Fruit fly (Drosophila melanogaster): ENCODE results near the gene ash2.

Gene ash2

dm6 chr3R:24603399-24604131, 46.4 kb upstream of the ash2 start (continued):
- TF ChIP-seq sens (GFP tag) (peak; percentile 83), CG10959 (GFP tag; IDR thresholded peaks at IDR 0.05) (no peak), ro (GFP tag; IDR thresholded peaks at IDR 0.05) (no peak), CG8924 (tag; optimal IDR thresholded peaks at IDR 0.05) (no peak), gcm2 (GFP tag; optimal IDR thresholded peaks at IDR 0.05) (no peak), CG12299 (tag; optimal IDR thresholded peaks at IDR 0.05) (no peak), sug (tag; optimal IDR thresholded peaks at IDR 0.05) (peak; percentile 3), nom (GFP tag; optimal IDR thresholded peaks at IDR 0.05) (peak; percentile 80), vvl (GFP tag; IDR thresholded peaks at IDR 0.05) (peak; percentile 93), CG34224 (GFP tag; IDR thresholded peaks at IDR 0.05; ENCODE audit: partially characterized antibody) (no peak), CG3995 (GFP tag; optimal IDR thresholded peaks at IDR 0.05) (no peak), Kr (GFP tag; optimal IDR thresholded peaks at IDR 0.05) (no peak), CG2889 (GFP tag; IDR thresholded peaks at IDR 0.05) (no peak), sqz (GFP tag; optimal IDR thresholded peaks at IDR 0.05) (no peak), bbx (GFP tag; IDR thresholded peaks at IDR 0.05; ENCODE audit: partially characterized antibody) (no peak), CG8765 (GFP tag; IDR thresholded peaks at IDR 0.05) (no peak), Neu2 (GFP tag; optimal IDR thresholded peaks at IDR 0.05; ENCODE audit: borderline replicate concordance) (no peak), sim (GFP tag; IDR thresholded peaks at IDR 0.05) (no peak), chinmo (GFP tag; IDR thresholded peaks at IDR 0.05; ENCODE audit: partially characterized antibody) (peak; percentile 67; the same call in 2 of the 4 replicates), kay (GFP tag; optimal IDR thresholded peaks at IDR 0.05) (no peak), CG4854 (GFP tag; optimal IDR thresholded peaks at IDR 0.05) (no peak), Gug (GFP tag; IDR thresholded peaks at IDR 0.05) (no peak), tio (GFP tag; optimal IDR thresholded peaks at IDR 0.05) (no peak), pros (GFP tag; optimal IDR thresholded peaks at IDR 0.05) (peak; percentile 66), CG6654 (GFP tag; optimal IDR thresholded peaks at IDR 0.05) (no peak), CG13894 (tag; optimal IDR thresholded peaks at IDR 0.05) (peak; percentile 81), Jarid2 (GFP tag; optimal IDR thresholded peaks at IDR 0.05) (no peak), Deaf1 (tag; optimal IDR thresholded peaks at IDR 0.05) (peak; percentile 77), chif (GFP tag; optimal IDR thresholded peaks at IDR 0.05) (no peak), zf30C (GFP tag; optimal IDR thresholded peaks at IDR 0.05) (peak; percentile 45), CG17186 (GFP tag; optimal IDR thresholded peaks at IDR 0.05) (no peak)

- TF ChIP-seq sd (tag; optimal IDR thresholded peaks at IDR 0.05) (peak; percentile 81), ac (GFP tag; optimal IDR thresholded peaks at IDR 0.05) (peak; percentile 19), CG4328 (GFP tag; optimal IDR thresholded peaks at IDR 0.05) (no peak), gsb (GFP tag; IDR thresholded peaks at IDR 0.05) (no peak), HLH4C (GFP tag; IDR thresholded peaks at IDR 0.05; ENCODE audit: partially characterized antibody) (no peak), sens (GFP tag) (peak; percentile 61), CG6813 (GFP tag; optimal IDR thresholded peaks at IDR 0.05) (peak; percentile 24), lab (GFP tag; optimal IDR thresholded peaks at IDR 0.05) (no peak), Hand (GFP tag; optimal IDR thresholded peaks at IDR 0.05) (no peak), gcm2 (GFP tag; optimal IDR thresholded peaks at IDR 0.05) (no peak), Trl (optimal IDR thresholded peaks at IDR 0.05) (no peak), Trl (GFP tag; optimal IDR thresholded peaks at IDR 0.05) (no peak), zf30C (GFP tag; optimal IDR thresholded peaks at IDR 0.05) (no peak), Sin3A (optimal IDR thresholded peaks at IDR 0.05) (no peak), D19A (tag; optimal IDR thresholded peaks at IDR 0.05) (peak; percentile 9), CG12769 (tag; optimal IDR thresholded peaks at IDR 0.05) (peak; percentile 60), vvl (GFP tag; IDR thresholded peaks at IDR 0.05) (peak; percentile 41; the same call in 1 of the 2 replicates), tll (GFP tag; optimal IDR thresholded peaks at IDR 0.05) (peak in 1 of 2 experiments; percentile 20), tna (GFP tag; IDR thresholded peaks at IDR 0.05; ENCODE audit: partially characterized antibody) (no peak), B-H1 (GFP tag; IDR thresholded peaks at IDR 0.05) (no peak), CG12155 (GFP tag; optimal IDR thresholded peaks at IDR 0.05) (no peak), CG2199 (GFP tag; IDR thresholded peaks at IDR 0.05) (peak; percentile 61; the same call in 1 of the 3 replicates), MBD-R2 (GFP tag; IDR thresholded peaks at IDR 0.05) (no peak)
Measured at dm6 chr3R:24604165-24604564, 45.8 kb upstream of the ash2 start.
